Fruit fly (Drosophila melanogaster): Measurements from ENCODE around the gene heca.

Gene heca

dm6 chr3R:30388215-30388871 is 110.6 kb downstream of the heca start (continued):
- TF ChIP-seq CG32767 (GFP tag; IDR thresholded peaks at IDR 0.05): no peak; the same call in none of the 2 replicates
- TF ChIP-seq CG14050 (GFP tag; IDR thresholded peaks at IDR 0.05): peak; percentile 80
- no peak for TF ChIP-seq Scr (GFP tag; IDR thresholded peaks at IDR 0.05; ENCODE audit: partially characterized antibody)
- TF ChIP-seq CG13424 (tag; optimal IDR thresholded peaks at IDR 0.05): peak; percentile 96
- TF ChIP-seq Atf-2 (GFP tag; optimal IDR thresholded peaks at IDR 0.05): peak; percentile 99
- TF ChIP-seq CG1603 (tag; optimal IDR thresholded peaks at IDR 0.05): peak; percentile 92
- peak; percentile 96 for TF ChIP-seq caup (GFP tag; optimal IDR thresholded peaks at IDR 0.05; ENCODE audit: severe bottlenecking)
- TF ChIP-seq Doc2 (GFP tag; IDR thresholded peaks at IDR 0.05): peak; percentile 63; the same call in 1 of the 2 replicates
- peak; percentile 90 for TF ChIP-seq esg (GFP tag; conservative IDR thresholded peaks at IDR 0.05)
- TF ChIP-seq CG8388 (GFP tag; optimal IDR thresholded peaks at IDR 0.05): peak; percentile 92
- TF ChIP-seq sc (optimal IDR thresholded peaks at IDR 0.05): no peak
- TF ChIP-seq sc (GFP tag; optimal IDR thresholded peaks at IDR 0.05): peak; percentile 97
- TF ChIP-seq Fer2 (tag; optimal IDR thresholded peaks at IDR 0.05): peak; percentile 90
- peak; percentile 98 for TF ChIP-seq CG18262 (tag; optimal IDR thresholded peaks at IDR 0.05)
- peak; percentile 76 for TF ChIP-seq gt (GFP tag; IDR thresholded peaks at IDR 0.05)
- TF ChIP-seq NC2α (GFP tag; optimal IDR thresholded peaks at IDR 0.05): peak; percentile 97
- TF ChIP-seq crp (GFP tag; optimal IDR thresholded peaks at IDR 0.05): peak; percentile 26 to 77
- peak; percentile 89 for TF ChIP-seq CG3407 (GFP tag; optimal IDR thresholded peaks at IDR 0.05)
- TF ChIP-seq run (tag; optimal IDR thresholded peaks at IDR 0.05): peak; percentile 76
- TF ChIP-seq Lpt (GFP tag; optimal IDR thresholded peaks at IDR 0.05): no peak
- TF ChIP-seq CG8089 (GFP tag; optimal IDR thresholded peaks at IDR 0.05): peak; percentile 97
- peak; percentile 95 for TF ChIP-seq NK7.1 (GFP tag; optimal IDR thresholded peaks at IDR 0.05)
- no peak for TF ChIP-seq Sin3A (optimal IDR thresholded peaks at IDR 0.05)
- TF ChIP-seq CG8924 (tag; optimal IDR thresholded peaks at IDR 0.05): peak; percentile 96
- peak; percentile 92 for TF ChIP-seq nom (GFP tag; optimal IDR thresholded peaks at IDR 0.05)
- TF ChIP-seq CG4820 (GFP tag; optimal IDR thresholded peaks at IDR 0.05): peak; percentile 97
- no peak for TF ChIP-seq pan (optimal IDR thresholded peaks at IDR 0.05)
- TF ChIP-seq pan (GFP tag; optimal IDR thresholded peaks at IDR 0.05 in 1 of 2, IDR thresholded peaks at IDR 0.05 in 1 of 2): peak in 1 of 2 experiments; percentile 86
- TF ChIP-seq org-1 (GFP tag; optimal IDR thresholded peaks at IDR 0.05): peak; percentile 98
- peak; percentile 91 for TF ChIP-seq CG1647 (GFP tag; optimal IDR thresholded peaks at IDR 0.05)
- peak; percentile 90 for TF ChIP-seq CG11456 (GFP tag; IDR thresholded peaks at IDR 0.05)
- peak; percentile 77 for TF ChIP-seq wdn (GFP tag; IDR thresholded peaks at IDR 0.05)
- TF ChIP-seq tll (GFP tag; optimal IDR thresholded peaks at IDR 0.05): peak; percentile 59 to 74
- peak; percentile 98 for TF ChIP-seq pho (GFP tag; optimal IDR thresholded peaks at IDR 0.05)
- TF ChIP-seq CG10543 (GFP tag; optimal IDR thresholded peaks at IDR 0.05): peak; percentile 98
- TF ChIP-seq HLHmδ (GFP tag; optimal IDR thresholded peaks at IDR 0.05): peak; percentile 82
- peak; percentile 80 for TF ChIP-seq Blimp-1 (GFP tag; optimal IDR thresholded peaks at IDR 0.05)
- TF ChIP-seq CG12942 (GFP tag; optimal IDR thresholded peaks at IDR 0.05): peak; percentile 94
- TF ChIP-seq CG4328 (GFP tag; optimal IDR thresholded peaks at IDR 0.05): peak; percentile 98
- TF ChIP-seq Opbp (GFP tag; IDR thresholded peaks at IDR 0.05; ENCODE audit: partially characterized antibody): 0 out of 3 replicates have a peak, but pooled peaks have one; percentile 31
- TF ChIP-seq CG7556 (GFP tag; optimal IDR thresholded peaks at IDR 0.05): peak; percentile 99
- no peak for TF ChIP-seq CG3163 (GFP tag; optimal IDR thresholded peaks at IDR 0.05)
- no peak for TF ChIP-seq CG7963 (GFP tag; IDR thresholded peaks at IDR 0.05; ENCODE audit: partially characterized antibody)
- TF ChIP-seq vvl (GFP tag; IDR thresholded peaks at IDR 0.05): peak; percentile 91
- TF ChIP-seq amos (GFP tag; IDR thresholded peaks at IDR 0.05; ENCODE audit: partially characterized antibody): no peak; the same call in 1 of the 2 replicates
- peak; percentile 97 for TF ChIP-seq Bteb2 (GFP tag; optimal IDR thresholded peaks at IDR 0.05)
- peak; percentile 95 for TF ChIP-seq CG9876 (GFP tag; optimal IDR thresholded peaks at IDR 0.05)
- TF ChIP-seq CG31441 (GFP tag; IDR thresholded peaks at IDR 0.05): peak; percentile 96
- peak; percentile 86 for TF ChIP-seq Oaz (GFP tag; IDR thresholded peaks at IDR 0.05)
